Worm (Caenorhabditis elegans): ENCODE data around the gene C18H7.4.
A peak's percentile ranks its signal among the peaks of the same experiment; 100 is the strongest.

DNA sequence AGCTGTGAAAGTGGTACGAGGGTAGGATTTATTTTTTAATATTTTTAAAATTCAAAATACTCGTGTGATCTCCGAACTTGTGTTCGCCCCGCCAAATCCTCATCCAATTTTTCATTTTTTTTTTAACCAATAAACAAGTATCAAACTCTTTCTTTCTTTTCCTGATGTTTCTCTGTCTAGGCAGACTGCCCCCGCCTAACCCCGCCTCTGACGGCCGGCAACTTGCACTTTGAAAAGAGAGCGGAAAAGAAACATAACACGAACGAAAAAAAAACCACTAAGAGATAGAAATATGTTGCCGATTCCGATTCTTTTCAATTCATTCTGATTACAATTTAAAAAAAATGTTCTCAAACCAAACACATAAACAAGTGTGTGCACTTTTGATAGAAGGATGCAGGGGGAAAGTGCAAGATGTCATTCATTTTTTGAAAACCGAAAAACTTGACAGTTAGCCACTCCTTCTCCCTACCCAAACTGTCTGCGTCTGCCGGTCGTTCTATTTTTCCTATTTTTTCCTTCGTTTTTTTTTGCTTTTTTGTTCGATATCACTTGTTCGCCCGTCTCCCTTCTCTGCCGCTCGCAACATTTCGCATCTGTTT is 32.9 kb downstream of the C18H7.4 start:
- TF ChIP-seq aptf-3 (GFP tag; IDR thresholded peaks at IDR 0.05): no peak
- no peak for TF ChIP-seq ceh-100 (GFP tag; IDR thresholded peaks at IDR 0.05)
- TF ChIP-seq Y95B8A.8 (GFP tag; IDR thresholded peaks at IDR 0.05): no peak
- TF ChIP-seq nhr-90 (tag; optimal IDR thresholded peaks at IDR 0.05): no peak
- TF ChIP-seq unc-62 (GFP tag; optimal IDR thresholded peaks at IDR 0.05): peak; percentile 81
- TF ChIP-seq nhr-27 (tag; optimal IDR thresholded peaks at IDR 0.05): no peak
- no peak for TF ChIP-seq mxl-1 (tag; optimal IDR thresholded peaks at IDR 0.05)
- TF ChIP-seq snpc-4 (GFP tag; optimal IDR thresholded peaks at IDR 0.05): no peak
- peak in 2 of 4 experiments; percentile 5 to 18 for TF ChIP-seq snpc-4 (tag; optimal IDR thresholded peaks at IDR 0.05)
- no peak for TF ChIP-seq lsy-27 (tag; optimal IDR thresholded peaks at IDR 0.05; ENCODE audit: borderline replicate concordance, insufficient read depth)
- no peak for TF ChIP-seq zim-3 (tag; optimal IDR thresholded peaks at IDR 0.05)
- no peak for TF ChIP-seq ccch-3 (GFP tag; optimal IDR thresholded peaks at IDR 0.05)
